Fruit fly (Drosophila melanogaster) whole organism, adult: ENCODE measurements around the gene Pex7.

Experiments
- CG11617 ChIP-seq: fragments of 200-800 bp; sonication (Bioruptor generic); optimal IDR thresholded peaks from 2 replicates; lab custom pipeline; 2017; ENCODE audit warnings: mild to moderate bottlenecking, missing biosample characterization, missing genetic modification reagents, missing genetic modification characterization
- CG12768 ChIP-seq: fragments of 200-800 bp; sonication (Bioruptor generic); optimal IDR thresholded peaks from 2 replicates; lab custom pipeline; 2017; ENCODE audit warnings: missing biosample characterization, missing genetic modification characterization, mild to moderate bottlenecking, moderate library complexity, missing genetic modification reagents
- CG14711 ChIP-seq: fragments of 200-800 bp; sonication (Bioruptor generic); optimal IDR thresholded peaks from 2 replicates; lab custom pipeline; 2018; ENCODE audit warnings: missing biosample characterization, mild to moderate bottlenecking, missing genetic modification characterization, moderate library complexity
- CG1620 ChIP-seq: fragments of 200-800 bp; sonication (Bioruptor generic); optimal IDR thresholded peaks from 2 replicates; lab custom pipeline; 2016; ENCODE audit warnings: missing biosample characterization, missing genetic modification characterization
- CG33017 ChIP-seq: fragments of 200-800 bp; sonication (Bioruptor generic); optimal IDR thresholded peaks from 2 replicates; lab custom pipeline; 2018; ENCODE audit warnings: missing biosample characterization, mild to moderate bottlenecking, missing genetic modification characterization, moderate library complexity
- CG5204 ChIP-seq: fragments of 200-800 bp; sonication (Bioruptor generic); optimal IDR thresholded peaks from 2 replicates; lab custom pipeline; 2016; ENCODE audit warnings: missing biosample characterization, missing genetic modification characterization
- CG7045 ChIP-seq: fragments of 200-800 bp; sonication (Bioruptor generic); optimal IDR thresholded peaks from 2 replicates; lab custom pipeline; 2017; ENCODE audit warnings: missing biosample characterization, mild to moderate bottlenecking, missing genetic modification characterization
- CG7101 ChIP-seq: fragments of 200-800 bp; sonication (Bioruptor generic); optimal IDR thresholded peaks from 2 replicates; lab custom pipeline; 2018; ENCODE audit warnings: missing biosample characterization, mild to moderate bottlenecking, missing genetic modification characterization, moderate library complexity
- Clk ChIP-seq: fragments of 200-800 bp; sonication (Bioruptor generic); optimal IDR thresholded peaks from 2 replicates; lab custom pipeline; 2017; ENCODE audit warnings: missing biosample characterization, missing genetic modification characterization
- Crg-1 ChIP-seq: fragments of 200-800 bp; sonication (Bioruptor generic); optimal IDR thresholded peaks from 2 replicates; lab custom pipeline; 2016; ENCODE audit warnings: missing biosample characterization, missing genetic modification characterization
- Hr96 ChIP-seq: fragments of 200-800 bp; sonication (Bioruptor generic); optimal IDR thresholded peaks from 2 replicates; lab custom pipeline; 2016; ENCODE audit warnings: missing biosample characterization, missing genetic modification characterization
- Mnt ChIP-seq: fragments of 200-800 bp; sonication (Bioruptor generic); optimal IDR thresholded peaks from 2 replicates; lab custom pipeline; 2016; ENCODE audit warnings: missing biosample characterization, mild to moderate bottlenecking, missing genetic modification characterization
- bab1 ChIP-seq: fragments of 200-800 bp; sonication (Bioruptor generic); optimal IDR thresholded peaks from 3 replicates; lab custom pipeline; 2019; ENCODE audit warnings: missing biosample characterization, mild to moderate bottlenecking, missing genetic modification characterization, moderate library complexity
- cic ChIP-seq: fragments of 200-800 bp; sonication (Bioruptor generic); optimal IDR thresholded peaks from 2 replicates; lab custom pipeline; 2017; ENCODE audit warnings: missing biosample characterization, mild to moderate bottlenecking, missing genetic modification characterization, moderate library complexity
- cnc ChIP-seq, 2 experiments: fragments of >200 bp; optimal IDR thresholded peaks; 2 replicates each; lab custom pipeline; 2017
- kay ChIP-seq: fragments of 200-800 bp; sonication (Bioruptor generic); peaks from one replicate; lab custom pipeline; 2016; ENCODE audit warnings: missing biosample characterization, missing genetic modification characterization, borderline replicate concordance
- ovo ChIP-seq: fragments of 200-800 bp; sonication (Bioruptor generic); optimal IDR thresholded peaks from 2 replicates; lab custom pipeline; 2016; ENCODE audit warnings: missing biosample characterization, missing genetic modification characterization
- pad ChIP-seq: fragments of 200-800 bp; sonication (Bioruptor generic); optimal IDR thresholded peaks from 3 replicates; lab custom pipeline; 2017; ENCODE audit warnings: missing biosample characterization, missing genetic modification characterization, mild to moderate bottlenecking, moderate library complexity, missing genetic modification reagents
- tj ChIP-seq: fragments of 200-800 bp; sonication (Bioruptor generic); optimal IDR thresholded peaks from 3 replicates; lab custom pipeline; 2017; ENCODE audit warnings: missing biosample characterization, mild to moderate bottlenecking, missing genetic modification characterization, moderate library complexity
- toe ChIP-seq: fragments of 200-800 bp; sonication (Bioruptor generic); optimal IDR thresholded peaks from 2 replicates; lab custom pipeline; 2016; ENCODE audit warnings: missing biosample characterization, missing genetic modification characterization

Gene Pex7

dm6 chr3L:8669847-8670622, 23.1 kb downstream of the Pex7 start:
- no peak for TF ChIP-seq CG7045
- no peak for TF ChIP-seq CG14711 (tag; lab: Kevin White, UChicago)
- no peak for TF ChIP-seq CG11617 (GFP tag; lab: Kevin White, UChicago)
- no peak for TF ChIP-seq Clk (GFP tag; lab: Kevin White, UChicago)
- TF ChIP-seq cnc (optimal IDR thresholded peaks at IDR 0.05; lab: Kevin White, UChicago) = no peak
- no peak for TF ChIP-seq CG5204
- TF ChIP-seq Hr96 (GFP tag; lab: Kevin White, UChicago) = no peak
- no peak for TF ChIP-seq bab1 (GFP tag; lab: Kevin White, UChicago)
- no peak for TF ChIP-seq CG33017 (tag; lab: Kevin White, UChicago)
- no peak for TF ChIP-seq Crg-1 (GFP tag; lab: Kevin White, UChicago)

- TF ChIP-seq CG11617 (GFP tag; lab: Kevin White, UChicago) = no peak
These were observed 24.0 kb downstream of the Pex7 start for dm6 chr3L:8670983-8671382.

dm6 chr3L:8672199-8673059, 25.5 kb downstream of the Pex7 start:
- TF ChIP-seq CG1620 (GFP tag; lab: Kevin White, UChicago) = no peak
- TF ChIP-seq cnc (optimal IDR thresholded peaks at IDR 0.05; lab: Kevin White, UChicago) = no peak
- no peak for TF ChIP-seq cic (GFP tag; lab: Kevin White, UChicago)
- TF ChIP-seq toe (GFP tag; lab: Kevin White, UChicago) = no peak
- TF ChIP-seq kay (GFP tag; lab: Kevin White, UChicago) = no peak
- TF ChIP-seq CG33017 (tag; lab: Kevin White, UChicago) = no peak
- TF ChIP-seq tj (GFP tag; lab: Kevin White, UChicago) = peak; percentile 43
- peak; percentile 74 for TF ChIP-seq pad (GFP tag; lab: Kevin White, UChicago)
- TF ChIP-seq CG11617 (GFP tag; lab: Kevin White, UChicago) = peak; percentile 51
- TF ChIP-seq bab1 (GFP tag; lab: Kevin White, UChicago) = no peak
- peak; percentile 8 for TF ChIP-seq Hr96 (GFP tag; lab: Kevin White, UChicago)
- TF ChIP-seq CG5204 = peak; percentile 40
- TF ChIP-seq CG7045 = no peak
- TF ChIP-seq Clk (GFP tag; lab: Kevin White, UChicago) = no peak
- no peak for TF ChIP-seq CG12768 (GFP tag; lab: Kevin White, UChicago)
- TF ChIP-seq CG14711 (tag; lab: Kevin White, UChicago) = peak; percentile 32
- TF ChIP-seq Mnt (GFP tag; lab: Kevin White, UChicago) = no peak
- no peak for TF ChIP-seq Crg-1 (GFP tag; lab: Kevin White, UChicago)
- peak; percentile 50 for TF ChIP-seq CG7101 (tag; lab: Kevin White, UChicago)
- peak; percentile 69 for TF ChIP-seq ovo (GFP tag; lab: Kevin White, UChicago)

dm6 chr3L:8673377-8674000, 26.5 kb downstream of the Pex7 start:
- no peak for TF ChIP-seq CG12768 (GFP tag; lab: Kevin White, UChicago)
- TF ChIP-seq ovo (GFP tag; lab: Kevin White, UChicago) = no peak
- TF ChIP-seq CG7045 = no peak
- peak; percentile 22 for TF ChIP-seq toe (GFP tag; lab: Kevin White, UChicago)
- TF ChIP-seq bab1 (GFP tag; lab: Kevin White, UChicago) = no peak
- TF ChIP-seq Mnt (GFP tag; lab: Kevin White, UChicago) = peak; percentile 41
- no peak for TF ChIP-seq Crg-1 (GFP tag; lab: Kevin White, UChicago)
- TF ChIP-seq CG33017 (tag; lab: Kevin White, UChicago) = peak; percentile 21
- no peak for TF ChIP-seq CG1620 (GFP tag; lab: Kevin White, UChicago)
- no peak for TF ChIP-seq cnc (optimal IDR thresholded peaks at IDR 0.05; lab: Kevin White, UChicago)
- TF ChIP-seq cic (GFP tag; lab: Kevin White, UChicago) = no peak
- TF ChIP-seq tj (GFP tag; lab: Kevin White, UChicago) = peak; percentile 46
- no peak for TF ChIP-seq CG7101 (tag; lab: Kevin White, UChicago)
- TF ChIP-seq kay (GFP tag; lab: Kevin White, UChicago) = peak; percentile 24
- no peak for TF ChIP-seq CG14711 (tag; lab: Kevin White, UChicago)
- TF ChIP-seq CG11617 (GFP tag; lab: Kevin White, UChicago) = peak; percentile 17
- peak; percentile 22 for TF ChIP-seq Hr96 (GFP tag; lab: Kevin White, UChicago)
- no peak for TF ChIP-seq CG5204
- TF ChIP-seq Clk (GFP tag; lab: Kevin White, UChicago) = no peak
- TF ChIP-seq pad (GFP tag; lab: Kevin White, UChicago) = no peak

dm6 chr3L:8675029-8675544, 28.1 kb downstream of the Pex7 start:
- peak; percentile 63 for TF ChIP-seq CG12768 (GFP tag; lab: Kevin White, UChicago)
- no peak for TF ChIP-seq CG7101 (tag; lab: Kevin White, UChicago)
- TF ChIP-seq Hr96 (GFP tag; lab: Kevin White, UChicago) = peak; percentile 31
- no peak for TF ChIP-seq kay (GFP tag; lab: Kevin White, UChicago)
